Worm (Caenorhabditis elegans): Measurements from ENCODE around the gene K08D9.9.

K08D9.9 gene

ce11 chrV:3244703-3245102, 8.2 kb upstream of the K08D9.9 start, which contains the start of gene srj-7:
srj-7 (plus strand) TSS chrV:3245003.
- TF ChIP-seq C04F5.9 (tag; optimal IDR thresholded peaks at IDR 0.05) (no peak), hlh-4 (tag; optimal IDR thresholded peaks at IDR 0.05) (no peak), elt-2 (tag; optimal IDR thresholded peaks at IDR 0.05) (no peak), mep-1 (tag; optimal IDR thresholded peaks at IDR 0.05) (no peak), efl-1 (optimal IDR thresholded peaks at IDR 0.05) (no peak), efl-1 (GFP tag; optimal IDR thresholded peaks at IDR 0.05 in 1 of 2) (peak in 1 of 2 experiments; percentile 55), rnt-1 (tag; optimal IDR thresholded peaks at IDR 0.05) (no peak), egl-13 (tag; optimal IDR thresholded peaks at IDR 0.05) (no peak)

ce11 chrV:3242984-3243383, 6.5 kb upstream of the K08D9.9 start, which contains the start of gene gst-23:
gst-23 (plus strand) TSS chrV:3243284.
- TF ChIP-seq nhr-47 (tag; optimal IDR thresholded peaks at IDR 0.05) = no peak
- TF ChIP-seq efl-1 (optimal IDR thresholded peaks at IDR 0.05) = no peak
- no peak for TF ChIP-seq efl-1 (GFP tag; optimal IDR thresholded peaks at IDR 0.05 in 1 of 2)
- TF ChIP-seq zag-1 (tag; optimal IDR thresholded peaks at IDR 0.05) = no peak
- TF ChIP-seq xbp-1 (tag; optimal IDR thresholded peaks at IDR 0.05) = no peak
- no peak for TF ChIP-seq ceh-63 (GFP tag; optimal IDR thresholded peaks at IDR 0.05)
- TF ChIP-seq vab-15 (tag; optimal IDR thresholded peaks at IDR 0.05) = no peak
- no peak for TF ChIP-seq lin-35 (GFP tag; optimal IDR thresholded peaks at IDR 0.05)
- TF ChIP-seq efl-3 (GFP tag; optimal IDR thresholded peaks at IDR 0.05) = no peak
- no peak for TF ChIP-seq nhr-90 (tag; optimal IDR thresholded peaks at IDR 0.05; ENCODE audit: poor library complexity)
- no peak for TF ChIP-seq C34B4.2 (tag; optimal IDR thresholded peaks at IDR 0.05)
- TF ChIP-seq pax-3 (tag; optimal IDR thresholded peaks at IDR 0.05) = no peak
- TF ChIP-seq ama-1 (optimal IDR thresholded peaks at IDR 0.05) = no peak
- no peak for TF ChIP-seq hlh-4 (tag; optimal IDR thresholded peaks at IDR 0.05)
- TF ChIP-seq jun-1 (tag; optimal IDR thresholded peaks at IDR 0.05) = no peak
- TF ChIP-seq dsc-1 (tag; optimal IDR thresholded peaks at IDR 0.05) = no peak
- TF ChIP-seq C04F5.9 (tag; optimal IDR thresholded peaks at IDR 0.05) = no peak
- no peak for TF ChIP-seq rnt-1 (tag; optimal IDR thresholded peaks at IDR 0.05)
- TF ChIP-seq nhr-11 (tag; optimal IDR thresholded peaks at IDR 0.05) = no peak
- no peak for TF ChIP-seq swsn-7 (tag; optimal IDR thresholded peaks at IDR 0.05)

- TF ChIP-seq mef-2 (tag; optimal IDR thresholded peaks at IDR 0.05) (no peak), aly-2 (tag; optimal IDR thresholded peaks at IDR 0.05) (no peak), elt-3 (tag; optimal IDR thresholded peaks at IDR 0.05) (no peak), snpc-4 (tag; optimal IDR thresholded peaks at IDR 0.05) (no peak), lin-14 (GFP tag; optimal IDR thresholded peaks at IDR 0.05) (no peak), unc-30 (tag; optimal IDR thresholded peaks at IDR 0.05) (no peak), vab-15 (tag; optimal IDR thresholded peaks at IDR 0.05) (no peak), mdl-1 (tag; optimal IDR thresholded peaks at IDR 0.05) (no peak), efl-1 (optimal IDR thresholded peaks at IDR 0.05) (no peak), efl-1 (GFP tag; optimal IDR thresholded peaks at IDR 0.05 in 1 of 2) (no peak), dpl-1 (GFP tag; optimal IDR thresholded peaks at IDR 0.05) (no peak), mab-9 (GFP tag; IDR thresholded peaks at IDR 0.05) (no peak)
These were observed 4.7 kb upstream of the K08D9.9 start, which contains the start of gene srj-11 for ce11 chrV:3241175-3241574. srj-11 (plus strand) TSS chrV:3241424.

- TF ChIP-seq blmp-1 (tag; optimal IDR thresholded peaks at IDR 0.05) (no peak), C34B4.2 (tag; optimal IDR thresholded peaks at IDR 0.05) (no peak), mep-1 (tag; optimal IDR thresholded peaks at IDR 0.05) (no peak), mdl-1 (tag; optimal IDR thresholded peaks at IDR 0.05) (no peak), lin-15B (tag; optimal IDR thresholded peaks at IDR 0.05) (no peak), alr-1 (tag; optimal IDR thresholded peaks at IDR 0.05; ENCODE audit: borderline replicate concordance) (no peak), snu-23 (GFP tag; optimal IDR thresholded peaks at IDR 0.05) (no peak), fos-1 (tag; optimal IDR thresholded peaks at IDR 0.05) (no peak), ztf-11 (tag; optimal IDR thresholded peaks at IDR 0.05) (no peak), pqm-1 (tag; optimal IDR thresholded peaks at IDR 0.05) (no peak), ceh-90 (tag; optimal IDR thresholded peaks at IDR 0.05) (no peak), hlh-4 (tag; optimal IDR thresholded peaks at IDR 0.05) (no peak), egl-27 (tag; optimal IDR thresholded peaks at IDR 0.05) (no peak), zip-4 (GFP tag; optimal IDR thresholded peaks at IDR 0.05) (no peak), tbx-2 (tag; optimal IDR thresholded peaks at IDR 0.05) (no peak), ztf-4 (tag; optimal IDR thresholded peaks at IDR 0.05) (no peak), unc-130 (tag; optimal IDR thresholded peaks at IDR 0.05) (no peak), nhr-85 (tag) (no peak), mef-2 (tag; optimal IDR thresholded peaks at IDR 0.05) (no peak), jun-1 (tag; optimal IDR thresholded peaks at IDR 0.05) (no peak)
These were observed 1.6 kb downstream of the K08D9.9 start, which contains the start of gene K08D9.6 for ce11 chrV:3234887-3235286. K08D9.6 (minus strand) TSS chrV:3234987.

All from whole organism, L1 larva.